Fruit fly (Drosophila melanogaster): ENCODE results near the gene CG14810.

dm6 chrX:1819026-1819425 is 1.1 kb downstream of the CG14810 start:
- TF ChIP-seq CG17806 (tag; optimal IDR thresholded peaks at IDR 0.05) (no peak), gl (tag; optimal IDR thresholded peaks at IDR 0.05) (no peak)

Measured in whole organism, pupa.